Fruit fly (Drosophila melanogaster) whole organism, embryonic: Measurements from ENCODE around the gene dmrt11E.

ENCODE experiments used
- Atf6 ChIP-seq: fragments of 200-800 bp; sonication (Bioruptor generic); IDR thresholded peaks from 2 replicates; pipeline ENCODE4 v1.3.6; 2022; ENCODE audit warnings: missing biosample characterization, missing genetic modification characterization
- Blimp-1 ChIP-seq: fragments of 200-800 bp; sonication (Bioruptor generic); optimal IDR thresholded peaks from 3 replicates; lab custom pipeline; 2018; ENCODE audit warnings: missing biosample characterization, missing genetic modification characterization, mild to moderate bottlenecking, moderate library complexity, missing genetic modification reagents
- CG12155 ChIP-seq: fragments of 200-800 bp; sonication (Bioruptor generic); optimal IDR thresholded peaks from 3 replicates; lab custom pipeline; 2016; ENCODE audit warnings: missing biosample characterization, missing genetic modification characterization
- CG12391 ChIP-seq: fragments of 200-800 bp; sonication (Bioruptor generic); optimal IDR thresholded peaks from 3 replicates; lab custom pipeline; 2018; ENCODE audit warnings: missing biosample characterization, mild to moderate bottlenecking, missing genetic modification characterization, moderate library complexity
- CG12659 ChIP-seq: fragments of 200-800 bp; sonication (Bioruptor generic); optimal IDR thresholded peaks from 3 replicates; lab custom pipeline; 2017; ENCODE audit warnings: mild to moderate bottlenecking, missing biosample characterization, missing genetic modification reagents, missing genetic modification characterization
- CG14014 ChIP-seq: fragments of 200-800 bp; sonication (Bioruptor generic); IDR thresholded peaks from 2 replicates; pipeline ENCODE4 v1.3.6; 2022; ENCODE audit warnings: missing biosample characterization, missing genetic modification characterization
- CG14441 ChIP-seq: fragments of 200-800 bp; sonication (Bioruptor generic); IDR thresholded peaks from 2 replicates; pipeline ENCODE4 v1.3.6; 2022; ENCODE audit warnings: missing biosample characterization, missing genetic modification characterization
- CG1529 ChIP-seq: fragments of 200-800 bp; sonication (Bioruptor generic); optimal IDR thresholded peaks from 3 replicates; lab custom pipeline; 2018; ENCODE audit warnings: missing biosample characterization, missing genetic modification characterization
- CG1647 ChIP-seq: fragments of 200-800 bp; sonication (Bioruptor generic); optimal IDR thresholded peaks from 3 replicates; lab custom pipeline; 2016; ENCODE audit warnings: missing biosample characterization, missing genetic modification characterization
- CG17568 ChIP-seq: fragments of 200-800 bp; sonication (Bioruptor generic); optimal IDR thresholded peaks from 2 replicates; lab custom pipeline; 2018; ENCODE audit warnings: missing biosample characterization, mild to moderate bottlenecking, missing genetic modification characterization, moderate library complexity
- CG30403 ChIP-seq: fragments of 200-800 bp; sonication (Bioruptor generic); optimal IDR thresholded peaks from 3 replicates; lab custom pipeline; 2016; ENCODE audit warnings: missing biosample characterization, missing genetic modification characterization
- CG31365 ChIP-seq: fragments of 200-800 bp; sonication (Bioruptor generic); optimal IDR thresholded peaks from 2 replicates; lab custom pipeline; 2018; ENCODE audit warnings: missing biosample characterization, mild to moderate bottlenecking, missing genetic modification characterization
- CG3281 ChIP-seq: fragments of 200-800 bp; sonication (Bioruptor generic); optimal IDR thresholded peaks from 3 replicates; lab custom pipeline; 2017; ENCODE audit warnings: missing biosample characterization, mild to moderate bottlenecking, missing genetic modification characterization
- CG34376 ChIP-seq: fragments of 200-800 bp; sonication (Bioruptor generic); optimal IDR thresholded peaks from 2 replicates; lab custom pipeline; 2018; ENCODE audit warnings: missing biosample characterization, mild to moderate bottlenecking, missing genetic modification characterization
- CG7745 ChIP-seq: fragments of 200-800 bp; sonication (Bioruptor generic); optimal IDR thresholded peaks from 2 replicates; lab custom pipeline; 2018; ENCODE audit warnings: missing biosample characterization, mild to moderate bottlenecking, missing genetic modification characterization, moderate library complexity
- CG8290 ChIP-seq, 3 experiments: fragments of 200-800 bp; sonication (Bioruptor generic); optimal IDR thresholded peaks; 2 replicates each; lab custom pipeline; 2016 to 2019; ENCODE audit warnings: missing biosample characterization in 3 of 3, missing genetic modification characterization in 3 of 3, mild to moderate bottlenecking in 2 of 3, moderate library complexity in 1 of 3
- CG8478 ChIP-seq: fragments of >200 bp; optimal IDR thresholded peaks from 2 replicates; lab custom pipeline; 2018
- CTCF ChIP-seq: fragments of 200-800 bp; sonication (Bioruptor generic); optimal IDR thresholded peaks from 2 replicates; lab custom pipeline; 2017; ENCODE audit warnings: missing biosample characterization, mild to moderate bottlenecking, missing genetic modification characterization, moderate library complexity
- Chrac-16 ChIP-seq: fragments of 200-800 bp; sonication (Bioruptor generic); optimal IDR thresholded peaks from 3 replicates; lab custom pipeline; 2016; ENCODE audit warnings: missing biosample characterization, missing genetic modification characterization
- Drgx ChIP-seq: fragments of 200-800 bp; sonication (Bioruptor generic); IDR thresholded peaks from 2 replicates; pipeline ENCODE4 v1.3.6; 2022; ENCODE audit warnings: missing biosample characterization, missing genetic modification characterization
- H15 ChIP-seq: fragments of 200-800 bp; sonication (Bioruptor generic); IDR thresholded peaks from 3 replicates; pipeline ENCODE4 v1.3.6; 2022; ENCODE audit warnings: missing biosample characterization, missing genetic modification characterization
- Hand ChIP-seq: fragments of 200-800 bp; sonication (Bioruptor generic); optimal IDR thresholded peaks from 2 replicates; lab custom pipeline; 2017; ENCODE audit warnings: mild to moderate bottlenecking, missing biosample characterization, missing genetic modification reagents, missing genetic modification characterization
- HmgD ChIP-seq: fragments of 200-800 bp; sonication (Bioruptor generic); optimal IDR thresholded peaks from 3 replicates; lab custom pipeline; 2016; ENCODE audit warnings: missing biosample characterization, missing genetic modification characterization
- MESR4 ChIP-seq: fragments of 200-800 bp; sonication (Bioruptor generic); optimal IDR thresholded peaks from 2 replicates; lab custom pipeline; 2018; ENCODE audit warnings: missing biosample characterization, mild to moderate bottlenecking, missing genetic modification characterization, moderate library complexity
- MTF-1 ChIP-seq: fragments of 200-800 bp; sonication (Bioruptor generic); optimal IDR thresholded peaks from 2 replicates; lab custom pipeline; 2018; ENCODE audit warnings: missing biosample characterization, mild to moderate bottlenecking, missing genetic modification characterization, borderline replicate concordance
- Mes4 ChIP-seq: fragments of 200-800 bp; sonication (Bioruptor generic); optimal IDR thresholded peaks from 2 replicates; lab custom pipeline; 2016; ENCODE audit warnings: missing biosample characterization, missing genetic modification characterization
- Rfx ChIP-seq: fragments of 200-800 bp; sonication (Bioruptor generic); IDR thresholded peaks from 2 replicates; pipeline ENCODE4 v1.3.6; 2022; ENCODE audit warnings: missing biosample characterization, missing genetic modification characterization
- Ssrp ChIP-seq: fragments of 200-800 bp; sonication (Bioruptor generic); optimal IDR thresholded peaks from 2 replicates; lab custom pipeline; 2018; ENCODE audit warnings: missing biosample characterization, mild to moderate bottlenecking, missing genetic modification characterization, moderate library complexity
- Xrp1 ChIP-seq: fragments of 200-800 bp; sonication (Bioruptor generic); IDR thresholded peaks from 2 replicates; pipeline ENCODE4 v1.3.6; 2022; ENCODE audit warnings: missing biosample characterization, missing genetic modification characterization
- ac ChIP-seq: fragments of 200-800 bp; sonication (Bioruptor generic); optimal IDR thresholded peaks from 3 replicates; lab custom pipeline; 2017; ENCODE audit warnings: missing biosample characterization, mild to moderate bottlenecking, missing genetic modification characterization
- az2 ChIP-seq: fragments of 200-800 bp; sonication (Bioruptor generic); optimal IDR thresholded peaks from 3 replicates; lab custom pipeline; 2016; ENCODE audit warnings: missing biosample characterization, missing genetic modification characterization
- corto ChIP-seq: fragments of 200-800 bp; sonication (Bioruptor generic); optimal IDR thresholded peaks from 2 replicates; lab custom pipeline; 2016; ENCODE audit warnings: missing biosample characterization, mild to moderate bottlenecking, missing genetic modification characterization, moderate library complexity
- cwo ChIP-seq: fragments of 200-800 bp; sonication (Bioruptor generic); optimal IDR thresholded peaks from 3 replicates; lab custom pipeline; 2017; ENCODE audit warnings: missing biosample characterization, missing genetic modification characterization, mild to moderate bottlenecking, moderate library complexity, missing genetic modification reagents
- dan ChIP-seq: fragments of 200-800 bp; sonication (Bioruptor generic); IDR thresholded peaks from 2 replicates; pipeline ENCODE4 v1.3.6; 2022; ENCODE audit warnings: missing biosample characterization, missing genetic modification characterization
- dpn ChIP-seq, 2 experiments: fragments of 200-800 bp; sonication (Bioruptor generic); optimal IDR thresholded peaks; 3 replicates each; lab custom pipeline; 2016; ENCODE audit warnings: missing biosample characterization in 2 of 2, missing genetic modification characterization in 2 of 2
- emc ChIP-seq: fragments of 200-800 bp; sonication (Bioruptor generic); optimal IDR thresholded peaks from 2 replicates; lab custom pipeline; 2016; ENCODE audit warnings: missing biosample characterization, missing genetic modification characterization
- h ChIP-seq: fragments of >200 bp; optimal IDR thresholded peaks from 2 replicates; lab custom pipeline; 2017
- jigr1 ChIP-seq: fragments of 200-800 bp; sonication (Bioruptor generic); IDR thresholded peaks from 3 replicates; pipeline ENCODE4 v1.3.6; 2022; ENCODE audit warnings: missing biosample characterization, missing genetic modification characterization
- mam ChIP-seq: fragments of 200-800 bp; sonication (Bioruptor generic); optimal IDR thresholded peaks from 3 replicates; lab custom pipeline; 2016; ENCODE audit warnings: missing biosample characterization, missing genetic modification characterization
- odd ChIP-seq: fragments of 200-800 bp; sonication (Bioruptor generic); optimal IDR thresholded peaks from 2 replicates; lab custom pipeline; 2017; ENCODE audit warnings: missing biosample characterization, mild to moderate bottlenecking, missing genetic modification characterization
- otp ChIP-seq: fragments of 200-800 bp; sonication (Bioruptor generic); IDR thresholded peaks from 3 replicates; pipeline ENCODE4, ENCODE4 v1.3.6; 2022; ENCODE audit warnings: missing biosample characterization, missing genetic modification characterization
- psq ChIP-seq: fragments of 200-800 bp; sonication (Bioruptor generic); optimal IDR thresholded peaks from 2 replicates; lab custom pipeline; 2017; ENCODE audit warnings: missing biosample characterization, missing genetic modification characterization
- sim ChIP-seq: fragments of 200-800 bp; sonication (Bioruptor generic); IDR thresholded peaks from 2 replicates; pipeline ENCODE4 v1.3.6; 2022; ENCODE audit warnings: missing biosample characterization, missing genetic modification characterization
- ssp ChIP-seq: fragments of 200-800 bp; sonication (Bioruptor generic); IDR thresholded peaks from 2 replicates; pipeline ENCODE4 v1.3.6; 2022; ENCODE audit warnings: missing biosample characterization, missing genetic modification characterization
- tap ChIP-seq: fragments of 200-800 bp; optimal IDR thresholded peaks from 3 replicates; lab custom pipeline; 2019; ENCODE audit warnings: missing biosample characterization, mild to moderate bottlenecking, missing genetic modification characterization, moderate library complexity
- tll ChIP-seq, 2 experiments: fragments of 200-800 bp in 1 of 2; fragments of >200 bp in 1 of 2; sonication (Bioruptor generic) in 1 of 2; optimal IDR thresholded peaks; 2 replicates each; lab custom pipeline; 2017 to 2019; ENCODE audit warnings: missing biosample characterization in 2 of 2, missing genetic modification characterization in 2 of 2, mild to moderate bottlenecking in 1 of 2, moderate library complexity in 1 of 2
- tx ChIP-seq: fragments of 200-800 bp; sonication (Bioruptor generic); optimal IDR thresholded peaks from 2 replicates; lab custom pipeline; 2016; ENCODE audit warnings: missing biosample characterization, missing genetic modification characterization
- unc-4 ChIP-seq: fragments of 200-800 bp; sonication (Bioruptor generic); IDR thresholded peaks from 2 replicates; pipeline ENCODE4 v1.3.6; 2022; ENCODE audit warnings: missing biosample characterization, missing genetic modification characterization; ENCODE audit not compliant: partially characterized antibody
- usp ChIP-seq: fragments of >200 bp; optimal IDR thresholded peaks from 2 replicates; lab custom pipeline; 2017; ENCODE audit warnings: missing biosample characterization, missing genetic modification characterization

dmrt11E gene

dm6 chrX:13373239-13374153, 5.5 kb downstream of the dmrt11E start (continued):
- TF ChIP-seq H15 (GFP tag; lab: Robert Waterston, UW) (peak; percentile 78), CTCF (GFP tag; lab: Kevin White, UChicago) (peak; percentile 35), Drgx (GFP tag; lab: Robert Waterston, UW) (peak; percentile 82), Mes4 (GFP tag; lab: Kevin White, UChicago) (peak; percentile 61), Xrp1 (peak; percentile 90), unc-4 (GFP tag; lab: Robert Waterston, UW) (no peak), CG8478 (lab: Kevin White, UChicago) (no peak), CG30403 (GFP tag; lab: Kevin White, UChicago) (peak; percentile 84), Blimp-1 (GFP tag; lab: Kevin White, UChicago) (peak; percentile 86), MTF-1 (GFP tag; lab: Kevin White, UChicago) (peak; percentile 46), corto (peak; percentile 72), CG14014 (GFP tag; lab: Robert Waterston, UW) (peak; percentile 66; the same call in 1 of the 2 replicates), CG12155 (GFP tag; lab: Kevin White, UChicago) (peak; percentile 78), tll (GFP tag; optimal IDR thresholded peaks at IDR 0.05; lab: Kevin White, UChicago) (no peak), Chrac-16 (GFP tag; lab: Kevin White, UChicago) (peak; percentile 78), CG17568 (GFP tag; lab: Kevin White, UChicago) (peak; percentile 84), tx (GFP tag; lab: Kevin White, UChicago) (no peak), sim (peak; percentile 59; the same call in 1 of the 2 replicates), psq (GFP tag; lab: Kevin White, UChicago) (peak; percentile 14), odd (GFP tag; lab: Kevin White, UChicago) (peak; percentile 68), h (lab: Kevin White, UChicago) (no peak), otp (GFP tag; lab: Robert Waterston, UW) (peak; percentile 81; the same call in 2 of the 3 replicates), CG31365 (peak; percentile 40), usp (no peak), CG7745 (tag; lab: Kevin White, UChicago) (no peak), CG8290 (GFP tag; optimal IDR thresholded peaks at IDR 0.05; lab: Kevin White, UChicago) (peak; percentile 36), CG8290 (tag; optimal IDR thresholded peaks at IDR 0.05; lab: Kevin White, UChicago) (peak in 1 of 2 experiments; percentile 63), CG14441 (GFP tag; lab: Robert Waterston, UW) (peak; percentile 86), ac (GFP tag; lab: Kevin White, UChicago) (peak; percentile 29), CG12391 (tag; lab: Kevin White, UChicago) (peak; percentile 93), Hand (GFP tag; lab: Kevin White, UChicago) (peak; percentile 67), tap (tag; lab: Kevin White, UChicago) (peak; percentile 62), CG34376 (GFP tag; lab: Kevin White, UChicago) (peak; percentile 85), CG3281 (GFP tag; lab: Kevin White, UChicago) (peak; percentile 82), cwo (GFP tag; lab: Kevin White, UChicago) (peak; percentile 63), MESR4 (GFP tag; lab: Kevin White, UChicago) (no peak), CG12659 (GFP tag; lab: Kevin White, UChicago) (peak; percentile 82), HmgD (GFP tag; lab: Kevin White, UChicago) (no peak), CG1647 (GFP tag; lab: Kevin White, UChicago) (peak; percentile 29), Rfx (peak; percentile 89), dan (GFP tag; lab: Robert Waterston, UW) (no peak), ssp (GFP tag; lab: Robert Waterston, UW) (peak; percentile 64), emc (GFP tag; lab: Kevin White, UChicago) (no peak), Ssrp (tag; lab: Kevin White, UChicago) (peak; percentile 81), jigr1 (peak; percentile 44; the same call in 1 of the 3 replicates), dpn (GFP tag; optimal IDR thresholded peaks at IDR 0.05; lab: Kevin White, UChicago) (peak; percentile 53 to 82), az2 (peak; percentile 85), mam (peak; percentile 35), CG1529 (GFP tag; lab: Kevin White, UChicago) (peak; percentile 67), Atf6 (GFP tag; lab: Robert Waterston, UW) (peak; percentile 89)
